Worm (Caenorhabditis elegans): Measurements from ENCODE around the gene dnc-4.

dnc-4 gene

ce11 chrIV:8066598-8066997 is 47.0 kb upstream of the dnc-4 start:
- TF ChIP-seq nfya-1 (tag; optimal IDR thresholded peaks at IDR 0.05; ENCODE audit: insufficient read depth) (peak; percentile 70), lin-15B (tag; optimal IDR thresholded peaks at IDR 0.05) (peak; percentile 51), fkh-10 (GFP tag; optimal IDR thresholded peaks at IDR 0.05) (no peak), lin-39 (tag; optimal IDR thresholded peaks at IDR 0.05) (peak; percentile 51), hmg-11 (tag; optimal IDR thresholded peaks at IDR 0.05) (peak; percentile 80)

- TF ChIP-seq elt-1 (tag; optimal IDR thresholded peaks at IDR 0.05) (no peak), ztf-4 (tag; optimal IDR thresholded peaks at IDR 0.05) (no peak), nhr-67 (tag; optimal IDR thresholded peaks at IDR 0.05) (no peak), elt-3 (tag; optimal IDR thresholded peaks at IDR 0.05) (no peak), zag-1 (tag; optimal IDR thresholded peaks at IDR 0.05) (no peak), lin-39 (tag; optimal IDR thresholded peaks at IDR 0.05) (no peak), fkh-10 (GFP tag; optimal IDR thresholded peaks at IDR 0.05) (no peak), nhr-76 (tag; optimal IDR thresholded peaks at IDR 0.05) (no peak), daf-12 (tag; optimal IDR thresholded peaks at IDR 0.05) (no peak), ztf-11 (tag; optimal IDR thresholded peaks at IDR 0.05) (no peak), tbx-2 (tag; optimal IDR thresholded peaks at IDR 0.05) (no peak)
Observed at ce11 chrIV:8062359-8062758, 42.8 kb upstream of the dnc-4 start, which contains the start of gene sax-7. Gene sax-7 (plus strand): TSS chrIV:8062659.

- no peak for TF ChIP-seq nhr-11 (tag; optimal IDR thresholded peaks at IDR 0.05)
- TF ChIP-seq eor-1 (tag; optimal IDR thresholded peaks at IDR 0.05) = no peak
- no peak for TF ChIP-seq ZK546.5 (tag; optimal IDR thresholded peaks at IDR 0.05)
- TF ChIP-seq egl-5 (tag; optimal IDR thresholded peaks at IDR 0.05) = no peak
- no peak for TF ChIP-seq ceh-9 (tag; optimal IDR thresholded peaks at IDR 0.05)
- no peak for TF ChIP-seq unc-62 (GFP tag; optimal IDR thresholded peaks at IDR 0.05)
- no peak for TF ChIP-seq nhr-12 (tag; optimal IDR thresholded peaks at IDR 0.05)
- no peak for TF ChIP-seq nhr-237 (tag; optimal IDR thresholded peaks at IDR 0.05)
- TF ChIP-seq tbx-2 (tag; optimal IDR thresholded peaks at IDR 0.05) = no peak
- TF ChIP-seq skn-1 (tag; optimal IDR thresholded peaks at IDR 0.05) = no peak
- TF ChIP-seq pha-4 (tag; optimal IDR thresholded peaks at IDR 0.05) = no peak
- TF ChIP-seq ztf-4 (tag; optimal IDR thresholded peaks at IDR 0.05) = no peak
- no peak for TF ChIP-seq lsy-12 (tag; optimal IDR thresholded peaks at IDR 0.05)
- TF ChIP-seq aly-2 (tag; optimal IDR thresholded peaks at IDR 0.05) = no peak
- TF ChIP-seq daf-12 (tag; optimal IDR thresholded peaks at IDR 0.05) = no peak
- TF ChIP-seq snpc-4 (tag; optimal IDR thresholded peaks at IDR 0.05) = no peak
- TF ChIP-seq nfya-1 (tag; optimal IDR thresholded peaks at IDR 0.05; ENCODE audit: insufficient read depth) = no peak
Observed at ce11 chrIV:8061267-8061666, 41.7 kb upstream of the dnc-4 start.

- no peak for TF ChIP-seq nhr-23 (tag; optimal IDR thresholded peaks at IDR 0.05)
- TF ChIP-seq fos-1 (tag; optimal IDR thresholded peaks at IDR 0.05) = no peak
- peak; percentile 68 for TF ChIP-seq pha-4 (tag; optimal IDR thresholded peaks at IDR 0.05)
Observed at ce11 chrIV:8053955-8054354, 34.3 kb upstream of the dnc-4 start.

ce11 chrIV:8052694-8053093 is 33.1 kb upstream of the dnc-4 start:
- no peak for TF ChIP-seq R02D3.7 (tag; optimal IDR thresholded peaks at IDR 0.05)
- TF ChIP-seq lin-15B (tag; optimal IDR thresholded peaks at IDR 0.05) = no peak
- TF ChIP-seq jun-1 (tag; optimal IDR thresholded peaks at IDR 0.05) = no peak
- TF ChIP-seq skn-1 (tag; optimal IDR thresholded peaks at IDR 0.05) = no peak
- TF ChIP-seq unc-39 (tag; optimal IDR thresholded peaks at IDR 0.05) = no peak
- TF ChIP-seq nhr-28 (tag; optimal IDR thresholded peaks at IDR 0.05) = no peak

ce11 chrIV:8048083-8048482 is 28.5 kb upstream of the dnc-4 start:
- TF ChIP-seq hmg-11 (tag; optimal IDR thresholded peaks at IDR 0.05) (no peak), lsy-12 (tag; optimal IDR thresholded peaks at IDR 0.05) (no peak), nhr-77 (tag; optimal IDR thresholded peaks at IDR 0.05) (no peak), ZK546.5 (tag; optimal IDR thresholded peaks at IDR 0.05) (no peak), fkh-10 (GFP tag; optimal IDR thresholded peaks at IDR 0.05) (no peak), nhr-11 (tag; optimal IDR thresholded peaks at IDR 0.05) (no peak), aly-2 (tag; optimal IDR thresholded peaks at IDR 0.05) (no peak), egl-27 (tag; optimal IDR thresholded peaks at IDR 0.05) (no peak), ceh-9 (tag; optimal IDR thresholded peaks at IDR 0.05) (no peak), ztf-11 (tag; optimal IDR thresholded peaks at IDR 0.05) (no peak), elt-2 (tag; optimal IDR thresholded peaks at IDR 0.05) (no peak), unc-39 (tag; optimal IDR thresholded peaks at IDR 0.05) (no peak)

Measured in whole organism, L3 larva.